Worm (Caenorhabditis elegans) whole organism, L4/young adult: ENCODE results near the gene acr-15.

Source experiments
- W03F9.2 ChIP-seq: fragments of 150-350 bp; optimal IDR thresholded peaks from 2 replicates; lab custom pipeline; 2014; ENCODE audit warnings: missing biosample characterization, missing genetic modification characterization
- him-1 ChIP-seq: sonication (generic microtip); optimal IDR thresholded peaks from 2 replicates; lab custom pipeline; 2016; ENCODE audit warnings: missing genotype, missing genetic modification reagents, missing genetic modification characterization, missing compliant biosample characterization

ce11 chrV:8602638-8603037 is 50.1 kb downstream of the acr-15 start, which contains the start of gene F41E6.15:
- TF ChIP-seq W03F9.2, result no peak
- no peak for TF ChIP-seq him-1 (tag; lab: Kevin White, UChicago)
